Worm (Caenorhabditis elegans) whole organism, L4/young adult: ENCODE data around the gene cyk-7.

Experiments used
- W03F9.2 ChIP-seq: fragments of 150-350 bp; optimal IDR thresholded peaks from 2 replicates; lab custom pipeline; 2014; ENCODE audit warnings: missing biosample characterization, missing genetic modification characterization
- him-1 ChIP-seq: sonication (generic microtip); optimal IDR thresholded peaks from 2 replicates; lab custom pipeline; 2016; ENCODE audit warnings: missing genotype, missing genetic modification reagents, missing genetic modification characterization, missing compliant biosample characterization

- TF ChIP-seq him-1 (tag; lab: Kevin White, UChicago) (no peak), W03F9.2 (no peak)
These were observed 33.0 kb downstream of the cyk-7 start for ce11 chrIII:7762250-7762649.
